Worm (Caenorhabditis elegans) whole organism, mixed stage, embryonic: ENCODE measurements around the gene zipt-13.

Source experiments
- bed-3 ChIP-seq: fragments of 200-800 bp; sonication (Bioruptor generic); optimal IDR thresholded peaks from 3 replicates; lab custom pipeline; 2018; ENCODE audit warnings: mild to moderate bottlenecking, missing genetic modification characterization, moderate library complexity, missing compliant biosample characterization
- blmp-1 ChIP-seq: fragments of 150-350 bp; optimal IDR thresholded peaks from 2 replicates; lab custom pipeline; 2014; ENCODE audit warnings: missing biosample characterization, missing genetic modification characterization
- drap-1 ChIP-seq: fragments of 200-800 bp; sonication (Bioruptor generic); optimal IDR thresholded peaks from 3 replicates; lab custom pipeline; 2018; ENCODE audit warnings: mild to moderate bottlenecking, missing genetic modification characterization, missing compliant biosample characterization
- elt-1 ChIP-seq: sonication (generic microtip); optimal IDR thresholded peaks from 2 replicates; lab custom pipeline; 2017; ENCODE audit warnings: missing genetic modification characterization, mild to moderate bottlenecking, missing compliant biosample characterization, antibody characterized with exemption, moderate library complexity, borderline replicate concordance; ENCODE audit not compliant: insufficient read depth
- mab-5 ChIP-seq: fragments of 150-350 bp; optimal IDR thresholded peaks from 2 replicates; lab custom pipeline; 2014; ENCODE audit warnings: missing biosample characterization, missing genetic modification characterization
- mep-1 ChIP-seq: fragments of 150-350 bp; optimal IDR thresholded peaks from 2 replicates; lab custom pipeline; 2017; ENCODE audit warnings: missing biosample characterization, missing genetic modification reagents, missing genetic modification characterization, inconsistent platforms
- nhr-237 ChIP-seq: fragments of 150-350 bp; optimal IDR thresholded peaks from 2 replicates; lab custom pipeline; 2014; ENCODE audit warnings: missing biosample characterization, missing genetic modification characterization
- nhr-76 ChIP-seq: sonication (generic microtip); optimal IDR thresholded peaks from 2 replicates; lab custom pipeline; 2017; ENCODE audit warnings: missing biosample characterization, missing genetic modification characterization
- pha-4 ChIP-seq: fragments of 150-350 bp; optimal IDR thresholded peaks from 2 replicates; lab custom pipeline; 2018; ENCODE audit warnings: missing biosample characterization, missing genetic modification reagents, missing genetic modification characterization
- sem-2 ChIP-seq: fragments of 200-800 bp; sonication (Bioruptor generic); optimal IDR thresholded peaks from 2 replicates; lab custom pipeline; 2018; ENCODE audit warnings: mild to moderate bottlenecking, missing genetic modification characterization, missing compliant biosample characterization
- sptf-1 ChIP-seq: sonication (generic microtip); optimal IDR thresholded peaks from 2 replicates; lab custom pipeline; 2017; ENCODE audit warnings: mild to moderate bottlenecking, missing genetic modification characterization, moderate library complexity, missing compliant biosample characterization
- unc-62 ChIP-seq: fragments of 150-350 bp; optimal IDR thresholded peaks from 2 replicates; lab custom pipeline; 2014; ENCODE audit warnings: missing biosample characterization, missing genetic modification reagents, missing genetic modification characterization
- ztf-11 ChIP-seq: fragments of 150-350 bp; optimal IDR thresholded peaks from 2 replicates; lab custom pipeline; 2014; ENCODE audit warnings: missing biosample characterization, missing genetic modification characterization

- no peak for TF ChIP-seq mep-1 (tag; lab: Kevin White, UChicago)
- no peak for TF ChIP-seq nhr-76 (tag; lab: Kevin White, UChicago)
- TF ChIP-seq blmp-1 (tag; lab: Kevin White, UChicago), result no peak
- no peak for TF ChIP-seq nhr-237 (tag; lab: Kevin White, UChicago)
- TF ChIP-seq pha-4, result no peak
- TF ChIP-seq drap-1 (GFP tag; lab: Kevin White, UChicago), result no peak
- no peak for TF ChIP-seq sem-2
- TF ChIP-seq mab-5, result no peak
- no peak for TF ChIP-seq ztf-11 (tag; lab: Kevin White, UChicago)
- TF ChIP-seq unc-62 (GFP tag; lab: Kevin White, UChicago), result no peak
- no peak for TF ChIP-seq sptf-1 (tag; lab: Kevin White, UChicago)
- no peak for TF ChIP-seq elt-1 (tag; lab: Kevin White, UChicago)
- no peak for TF ChIP-seq bed-3
Measured at ce11 chrX:10262299-10262698, 25.6 kb upstream of the zipt-13 start.
